Worm (Caenorhabditis elegans) whole organism, L4 larva: ENCODE measurements around the gene E02H1.1.

Experiments used
- D1046.2 ChIP-seq: fragments of 200-800 bp; sonication (Bioruptor generic); IDR thresholded peaks from 2 replicates; pipeline ENCODE4 v1.3.6; 2022; ENCODE audit warnings: missing genetic modification characterization, missing compliant biosample characterization
- F37D6.2 ChIP-seq: sonication (generic microtip); optimal IDR thresholded peaks from 2 replicates; lab custom pipeline; 2016; ENCODE audit warnings: mild to moderate bottlenecking, missing genetic modification characterization, missing compliant biosample characterization
- T20F7.1 ChIP-seq: fragments of 200-800 bp; sonication (Bioruptor generic); optimal IDR thresholded peaks from 2 replicates; lab custom pipeline; 2018; ENCODE audit warnings: mild to moderate bottlenecking, missing genetic modification characterization, missing compliant biosample characterization
- Y105C5A.15 ChIP-seq: fragments of 200-800 bp; sonication (Bioruptor generic); IDR thresholded peaks from 2 replicates; pipeline ENCODE4 v1.3.6; 2022; ENCODE audit warnings: missing genetic modification characterization, missing compliant biosample characterization
- ama-1 ChIP-seq: fragments of 150-350 bp; optimal IDR thresholded peaks from 2 replicates; lab custom pipeline; 2014; ENCODE audit warnings: inconsistent platforms, mixed read lengths
- arid-1 ChIP-seq: fragments of 200-800 bp; sonication (Bioruptor generic); conservative IDR thresholded peaks from 2 replicates; pipeline ENCODE4 v1.3.6; 2022; ENCODE audit warnings: missing genetic modification reagents, missing genetic modification characterization, missing compliant biosample characterization
- ceh-32 ChIP-seq: sonication (generic microtip); optimal IDR thresholded peaks from 2 replicates; lab custom pipeline; 2016; ENCODE audit warnings: mild to moderate bottlenecking, missing genetic modification characterization, missing compliant biosample characterization; ENCODE audit not compliant: poor library complexity
- ceh-62 ChIP-seq: sonication (generic microtip); optimal IDR thresholded peaks from 2 replicates; lab custom pipeline; 2017; ENCODE audit warnings: missing biosample characterization, missing genetic modification characterization
- ces-1 ChIP-seq: fragments of 150-350 bp; sonication (generic microtip); optimal IDR thresholded peaks from 4 replicates; lab custom pipeline; 2014; ENCODE audit warnings: missing biosample characterization, missing genetic modification reagents, missing genetic modification characterization
- ctbp-1 ChIP-seq: fragments of 200-800 bp; sonication (Bioruptor generic); IDR thresholded peaks from 2 replicates; pipeline ENCODE4 v1.3.6; 2022; ENCODE audit warnings: missing genetic modification reagents, missing genetic modification characterization, missing compliant biosample characterization
- daf-16 ChIP-seq, 3 experiments: sonication (generic microtip); optimal IDR thresholded peaks; 2 replicates each; lab custom pipeline; 2016 to 2017; ENCODE audit warnings: missing genetic modification characterization in 3 of 3, missing genetic modification reagents in 3 of 3, mild to moderate bottlenecking in 2 of 3, missing compliant biosample characterization in 2 of 3, missing biosample characterization in 1 of 3, moderate library complexity in 1 of 3
- daf-19 ChIP-seq: fragments of 200-800 bp; sonication (Bioruptor generic); conservative IDR thresholded peaks from 2 replicates; pipeline ENCODE4 v1.3.6; 2022; ENCODE audit warnings: missing genetic modification characterization, missing compliant biosample characterization
- dpl-1 ChIP-seq: fragments of 150-350 bp; optimal IDR thresholded peaks from 2 replicates; lab custom pipeline; 2014; ENCODE audit warnings: missing biosample characterization, missing genetic modification reagents, missing genetic modification characterization
- egl-27 ChIP-seq: sonication (generic microtip); optimal IDR thresholded peaks from 3 replicates; lab custom pipeline; 2017; ENCODE audit warnings: missing biosample characterization, missing genetic modification reagents, missing genetic modification characterization
- egl-43 ChIP-seq: fragments of 200-800 bp; sonication (Bioruptor generic); IDR thresholded peaks from 2 replicates; pipeline ENCODE4 v1.3.6; 2022; ENCODE audit warnings: missing genetic modification reagents, missing genetic modification characterization, missing compliant biosample characterization
- fos-1 ChIP-seq: fragments of 150-350 bp; optimal IDR thresholded peaks from 2 replicates; lab custom pipeline; 2014; ENCODE audit warnings: missing biosample characterization, missing genetic modification characterization
- hif-1 ChIP-seq, 2 experiments: sonication (generic microtip); optimal IDR thresholded peaks; 2 replicates each; lab custom pipeline; 2016 to 2017; ENCODE audit warnings: missing compliant biosample characterization in 2 of 2, missing genetic modification characterization in 2 of 2, missing genetic modification reagents in 2 of 2, missing genotype in 2 of 2, mild to moderate bottlenecking in 1 of 2
- hlh-11 ChIP-seq: fragments of 200-800 bp; sonication (Bioruptor generic); optimal IDR thresholded peaks from 2 replicates; lab custom pipeline; 2018; ENCODE audit warnings: mild to moderate bottlenecking, missing genetic modification characterization, missing compliant biosample characterization
- hlh-30 ChIP-seq: sonication (generic microtip); optimal IDR thresholded peaks from 2 replicates; lab custom pipeline; 2017; ENCODE audit warnings: antibody characterized with exemption, mild to moderate bottlenecking, missing genetic modification characterization, missing compliant biosample characterization; ENCODE audit not compliant: insufficient read depth
- lim-7 ChIP-seq: fragments of 200-800 bp; sonication (Bioruptor generic); IDR thresholded peaks from 2 replicates; pipeline ENCODE4 v1.3.6; 2022; ENCODE audit warnings: missing genetic modification characterization, missing compliant biosample characterization
- lin-1 ChIP-seq: fragments of 200-800 bp; sonication (Bioruptor generic); IDR thresholded peaks from 2 replicates; pipeline ENCODE4 v1.3.6; 2022; ENCODE audit warnings: missing genetic modification reagents, missing genetic modification characterization, missing compliant biosample characterization
- lin-29 ChIP-seq: fragments of 200-800 bp; sonication (Bioruptor generic); IDR thresholded peaks from 2 replicates; pipeline ENCODE4 v1.3.6; 2022; ENCODE audit warnings: missing genetic modification reagents, missing genetic modification characterization, missing compliant biosample characterization
- lir-3 ChIP-seq: sonication (generic microtip); optimal IDR thresholded peaks from 2 replicates; lab custom pipeline; 2016; ENCODE audit warnings: mild to moderate bottlenecking, missing genetic modification characterization, missing compliant biosample characterization
- madf-5 ChIP-seq, 2 experiments: fragments of 200-800 bp; sonication (Bioruptor generic); IDR thresholded peaks; 2 replicates each; pipeline ENCODE4 v1.3.6; 2022; ENCODE audit warnings: missing compliant biosample characterization in 2 of 2, missing genetic modification characterization in 2 of 2
- mdl-1 ChIP-seq, 2 experiments: fragments of 150-350 bp in 1 of 2; sonication (generic microtip) in 1 of 2; optimal IDR thresholded peaks; 2 replicates each; lab custom pipeline; 2014 to 2017; ENCODE audit warnings: missing biosample characterization in 2 of 2, missing genetic modification characterization in 2 of 2
- mep-1 ChIP-seq: fragments of 150-350 bp; sonication (generic microtip); optimal IDR thresholded peaks from 3 replicates; lab custom pipeline; 2014; ENCODE audit warnings: missing biosample characterization, missing genetic modification characterization
- mxl-3 ChIP-seq: fragments of 200-800 bp; sonication (Bioruptor generic); optimal IDR thresholded peaks from 2 replicates; lab custom pipeline; 2018; ENCODE audit warnings: mild to moderate bottlenecking, missing genetic modification characterization, missing compliant biosample characterization
- nhr-10 ChIP-seq: fragments of 150-350 bp; optimal IDR thresholded peaks from 2 replicates; lab custom pipeline; 2014; ENCODE audit warnings: missing biosample characterization, missing genetic modification characterization
- nhr-102 ChIP-seq: sonication (generic microtip); optimal IDR thresholded peaks from 2 replicates; lab custom pipeline; 2016; ENCODE audit warnings: mild to moderate bottlenecking, missing genetic modification characterization, moderate library complexity, missing compliant biosample characterization
- nhr-11 ChIP-seq: fragments of 150-350 bp; optimal IDR thresholded peaks from 2 replicates; lab custom pipeline; 2014; ENCODE audit warnings: missing biosample characterization, missing genetic modification characterization
- nhr-28 ChIP-seq: fragments of 150-350 bp; optimal IDR thresholded peaks from 2 replicates; lab custom pipeline; 2014; ENCODE audit warnings: missing biosample characterization, missing genetic modification characterization
- nhr-41 ChIP-seq: fragments of 200-800 bp; sonication (Bioruptor generic); IDR thresholded peaks from 2 replicates; pipeline ENCODE4 v1.3.6; 2022; ENCODE audit warnings: missing genetic modification reagents, missing genetic modification characterization, missing compliant biosample characterization
- nhr-42 ChIP-seq: fragments of 200-800 bp; sonication (Bioruptor generic); IDR thresholded peaks from 2 replicates; pipeline ENCODE4 v1.3.6; 2022; ENCODE audit warnings: missing genetic modification characterization, missing compliant biosample characterization
- nhr-76 ChIP-seq: fragments of 150-350 bp; optimal IDR thresholded peaks from 2 replicates; lab custom pipeline; 2014; ENCODE audit warnings: missing biosample characterization, missing genetic modification characterization
- nhr-77 ChIP-seq: fragments of 150-350 bp; optimal IDR thresholded peaks from 2 replicates; lab custom pipeline; 2014; ENCODE audit warnings: missing biosample characterization, missing genetic modification characterization
- pha-4 ChIP-seq, 2 experiments: fragments of 150-350 bp in 1 of 2; fragments of 200-800 bp in 1 of 2; sonication (Bioruptor generic) in 1 of 2; IDR thresholded peaks in 1 of 2; optimal IDR thresholded peaks in 1 of 2; 2 replicates each; pipeline versions ENCODE4 v1.3.6 to Lab custom; 2014 to 2022; ENCODE audit warnings: missing genetic modification characterization in 2 of 2, missing genetic modification reagents in 2 of 2, missing biosample characterization in 1 of 2, missing compliant biosample characterization in 1 of 2
- php-3 ChIP-seq: fragments of 200-800 bp; sonication (Bioruptor generic); IDR thresholded peaks from 2 replicates; pipeline ENCODE4 v1.3.6; 2022; ENCODE audit warnings: missing genetic modification reagents, missing genetic modification characterization, missing compliant biosample characterization
- rbr-2 ChIP-seq: sonication (generic microtip); optimal IDR thresholded peaks from 2 replicates; lab custom pipeline; 2016; ENCODE audit warnings: missing genotype, missing genetic modification characterization, missing compliant biosample characterization
- skn-1 ChIP-seq: fragments of 150-350 bp; optimal IDR thresholded peaks from 2 replicates; lab custom pipeline; 2014; ENCODE audit warnings: missing biosample characterization, missing genetic modification characterization
- spr-1 ChIP-seq: sonication (generic microtip); optimal IDR thresholded peaks from 2 replicates; lab custom pipeline; 2016; ENCODE audit warnings: mild to moderate bottlenecking, missing genetic modification characterization, missing compliant biosample characterization
- tag-97 ChIP-seq: fragments of 200-800 bp; sonication (Bioruptor generic); IDR thresholded peaks from 2 replicates; pipeline ENCODE4 v1.3.6; 2022; ENCODE audit warnings: missing genetic modification characterization, missing compliant biosample characterization
- tra-1 ChIP-seq: fragments of 200-800 bp; sonication (Bioruptor generic); IDR thresholded peaks from 2 replicates; pipeline ENCODE4 v1.3.6; 2022; ENCODE audit warnings: missing genetic modification reagents, missing genetic modification characterization, missing compliant biosample characterization
- unc-39 ChIP-seq: sonication (generic microtip); optimal IDR thresholded peaks from 2 replicates; lab custom pipeline; 2017; ENCODE audit warnings: missing biosample characterization, missing genetic modification characterization
- unc-62 ChIP-seq, 3 experiments: fragments of 150-350 bp in 1 of 3; sonication (generic microtip); optimal IDR thresholded peaks in 2 of 3; peaks in 1 of 3; 1 replicate in 1 of 3; 2 replicates in 2 of 3; lab custom pipeline; 2014 to 2017; ENCODE audit warnings: missing biosample characterization in 3 of 3, missing genetic modification characterization in 3 of 3, missing genetic modification reagents in 3 of 3, missing genotype in 1 of 3
- zag-1 ChIP-seq: fragments of 150-350 bp; optimal IDR thresholded peaks from 2 replicates; lab custom pipeline; 2014; ENCODE audit warnings: missing biosample characterization, missing genetic modification characterization
- zfp-2 ChIP-seq: sonication (generic microtip); optimal IDR thresholded peaks from 2 replicates; lab custom pipeline; 2016; ENCODE audit warnings: mild to moderate bottlenecking, missing genetic modification characterization, missing compliant biosample characterization
- zip-2 ChIP-seq: fragments of 150-350 bp; optimal IDR thresholded peaks from 2 replicates; lab custom pipeline; 2014; ENCODE audit warnings: missing biosample characterization, missing genetic modification characterization
- ztf-11 ChIP-seq: fragments of 150-350 bp; optimal IDR thresholded peaks from 2 replicates; lab custom pipeline; 2014; ENCODE audit warnings: missing biosample characterization, missing genetic modification characterization

E02H1.1 gene

DNA sequence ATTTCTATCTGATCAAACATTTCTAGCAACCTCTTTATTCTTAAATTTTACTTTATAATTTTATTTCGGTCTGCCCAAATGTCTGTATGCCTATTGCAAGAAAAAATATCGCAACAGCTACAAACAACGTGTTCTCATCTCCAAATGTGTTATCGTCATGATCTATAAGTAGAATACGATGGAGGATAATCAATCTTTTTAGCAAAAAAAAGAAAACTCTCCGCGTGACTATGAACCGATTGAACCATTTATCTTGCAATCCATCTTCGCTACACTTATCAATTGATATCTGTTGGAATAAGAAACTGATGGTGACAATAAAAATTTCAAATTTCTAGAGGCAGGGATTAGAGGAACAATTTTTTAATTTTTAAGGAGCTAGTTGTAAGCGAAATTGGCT lies 15.0 kb upstream of the E02H1.1 start:
- TF ChIP-seq daf-16 (GFP tag; optimal IDR thresholded peaks at IDR 0.05; lab: Kevin White, UChicago) (no peak), daf-16 (tag; optimal IDR thresholded peaks at IDR 0.05; lab: Kevin White, UChicago) (no peak), lin-1 (GFP tag; lab: Robert Waterston, UW) (no peak), unc-62 (GFP tag; optimal IDR thresholded peaks at IDR 0.05 in 1 of 2; lab: Kevin White, UChicago) (peak in 1 of 2 experiments; percentile 8), unc-62 (tag; optimal IDR thresholded peaks at IDR 0.05; lab: Kevin White, UChicago) (no peak), mxl-3 (GFP tag; lab: Kevin White, UChicago) (peak; percentile 44), daf-19 (GFP tag; lab: Robert Waterston, UW) (no peak), nhr-28 (tag; lab: Kevin White, UChicago) (peak; percentile 61), mdl-1 (tag; optimal IDR thresholded peaks at IDR 0.05; lab: Kevin White, UChicago) (peak in 1 of 2 experiments; percentile 59), ctbp-1 (0 out of 2 replicates have a peak, but pooled peaks have one; percentile 30), nhr-11 (tag; lab: Kevin White, UChicago) (peak; percentile 42), tag-97 (no peak), hlh-30 (tag; lab: Kevin White, UChicago) (peak; percentile 45), skn-1 (tag; lab: Kevin White, UChicago) (no peak)

- TF ChIP-seq lim-7 (no peak), nhr-41 (no peak), mxl-3 (GFP tag; lab: Kevin White, UChicago) (peak; percentile 33), hif-1 (tag; optimal IDR thresholded peaks at IDR 0.05; lab: Kevin White, UChicago) (no peak), D1046.2 (no peak), daf-16 (GFP tag; optimal IDR thresholded peaks at IDR 0.05; lab: Kevin White, UChicago) (no peak), daf-16 (tag; optimal IDR thresholded peaks at IDR 0.05; lab: Kevin White, UChicago) (peak; percentile 63), nhr-10 (no peak), arid-1 (GFP tag; lab: Robert Waterston, UW) (no peak), hlh-11 (no peak), ceh-62 (tag; lab: Kevin White, UChicago) (no peak), unc-62 (GFP tag; optimal IDR thresholded peaks at IDR 0.05 in 1 of 2; lab: Kevin White, UChicago) (peak in 1 of 2 experiments; percentile 88), unc-62 (tag; optimal IDR thresholded peaks at IDR 0.05; lab: Kevin White, UChicago) (no peak), egl-27 (tag; lab: Kevin White, UChicago) (no peak), ztf-11 (tag; lab: Kevin White, UChicago) (no peak), T20F7.1 (GFP tag; lab: Kevin White, UChicago) (no peak), lir-3 (tag; lab: Kevin White, UChicago) (no peak), zag-1 (tag; lab: Kevin White, UChicago) (no peak), lin-1 (GFP tag; lab: Robert Waterston, UW) (no peak), nhr-42 (GFP tag; lab: Robert Waterston, UW) (no peak), unc-39 (tag; lab: Kevin White, UChicago) (no peak), ama-1 (no peak), zip-2 (tag; lab: Kevin White, UChicago) (no peak), zfp-2 (no peak), lin-29 (GFP tag; lab: Robert Waterston, UW) (no peak), nhr-102 (tag; lab: Kevin White, UChicago) (no peak), egl-43 (GFP tag; lab: Robert Waterston, UW) (no peak), ces-1 (GFP tag; lab: Kevin White, UChicago) (no peak), nhr-76 (tag; lab: Kevin White, UChicago) (no peak), nhr-77 (tag; lab: Kevin White, UChicago) (no peak), fos-1 (tag; lab: Kevin White, UChicago) (no peak), spr-1 (tag; lab: Kevin White, UChicago) (no peak), F37D6.2 (tag; lab: Kevin White, UChicago) (no peak), pha-4 (GFP tag; IDR thresholded peaks at IDR 0.05; lab: Robert Waterston, UW) (no peak), pha-4 (tag; optimal IDR thresholded peaks at IDR 0.05; lab: Kevin White, UChicago) (no peak), ceh-32 (tag; lab: Kevin White, UChicago) (no peak), nhr-11 (tag; lab: Kevin White, UChicago) (peak; percentile 74), Y105C5A.15 (no peak), mep-1 (no peak), dpl-1 (GFP tag; lab: Kevin White, UChicago) (no peak), rbr-2 (tag; lab: Kevin White, UChicago) (no peak), tra-1 (GFP tag; lab: Robert Waterston, UW) (no peak), madf-5 (GFP tag; IDR thresholded peaks at IDR 0.05; lab: Robert Waterston, UW) (no peak), php-3 (no peak)
These were observed 14.4 kb upstream of the E02H1.1 start, which contains the start of gene nhr-19 for ce11 chrII:9605336-9605735. Gene nhr-19 (minus strand): TSS chrII:9605526.
